Fruit fly (Drosophila melanogaster): ENCODE data around the gene CG13082.

Gene CG13082

dm6 chr2L:19530092-19530491 is 8.1 kb upstream of the CG13082 start, which contains the start of gene CG10165 (continued):
- TF ChIP-seq CrebB (tag; optimal IDR thresholded peaks at IDR 0.05): no peak
- TF ChIP-seq Myb (GFP tag; optimal IDR thresholded peaks at IDR 0.05): peak; percentile 96
- no peak for TF ChIP-seq jumu (GFP tag; optimal IDR thresholded peaks at IDR 0.05)
- no peak for TF ChIP-seq Hsf (GFP tag; optimal IDR thresholded peaks at IDR 0.05)
- TF ChIP-seq Camta (GFP tag; optimal IDR thresholded peaks at IDR 0.05): no peak
- TF ChIP-seq CG10959 (GFP tag; IDR thresholded peaks at IDR 0.05): no peak
- TF ChIP-seq CG12219 (GFP tag; optimal IDR thresholded peaks at IDR 0.05): no peak
- peak; percentile 33 for TF ChIP-seq ewg (GFP tag; optimal IDR thresholded peaks at IDR 0.05)
- TF ChIP-seq HLH3B (GFP tag; IDR thresholded peaks at IDR 0.05): no peak
- no peak for TF ChIP-seq eve (GFP tag; optimal IDR thresholded peaks at IDR 0.05)
- no peak for TF ChIP-seq CG2712 (tag; optimal IDR thresholded peaks at IDR 0.05)
- TF ChIP-seq Blimp-1 (GFP tag; optimal IDR thresholded peaks at IDR 0.05): no peak
- TF ChIP-seq CG3726 (GFP tag; IDR thresholded peaks at IDR 0.05): no peak
- TF ChIP-seq Ssrp (tag; optimal IDR thresholded peaks at IDR 0.05): no peak
- no peak for TF ChIP-seq pan (optimal IDR thresholded peaks at IDR 0.05)
- no peak for TF ChIP-seq pan (GFP tag; optimal IDR thresholded peaks at IDR 0.05 in 1 of 2, IDR thresholded peaks at IDR 0.05 in 1 of 2)
- TF ChIP-seq vvl (GFP tag; IDR thresholded peaks at IDR 0.05): peak; percentile 47; the same call in 1 of the 2 replicates
- TF ChIP-seq Nf-YA (GFP tag; IDR thresholded peaks at IDR 0.05): 0 out of 2 replicates have a peak, but pooled peaks have one; percentile 22
- no peak for TF ChIP-seq CG10462 (GFP tag; optimal IDR thresholded peaks at IDR 0.05)
- no peak for TF ChIP-seq Asciz (GFP tag; optimal IDR thresholded peaks at IDR 0.05)
- TF ChIP-seq Sry-β (GFP tag; optimal IDR thresholded peaks at IDR 0.05): no peak
- no peak for TF ChIP-seq kah (GFP tag; optimal IDR thresholded peaks at IDR 0.05)
- no peak for TF ChIP-seq CG7786 (GFP tag; optimal IDR thresholded peaks at IDR 0.05)
- no peak for TF ChIP-seq CG5180 (GFP tag; optimal IDR thresholded peaks at IDR 0.05)
- TF ChIP-seq Eip74EF (GFP tag; optimal IDR thresholded peaks at IDR 0.05): no peak
- TF ChIP-seq CG12942 (GFP tag; optimal IDR thresholded peaks at IDR 0.05): no peak
- TF ChIP-seq CG1832 (GFP tag; optimal IDR thresholded peaks at IDR 0.05): no peak
- no peak for TF ChIP-seq CG9876 (GFP tag; optimal IDR thresholded peaks at IDR 0.05)
- TF ChIP-seq esg (GFP tag; conservative IDR thresholded peaks at IDR 0.05): no peak
- peak; percentile 4 for TF ChIP-seq CoRest (tag; optimal IDR thresholded peaks at IDR 0.05)
- no peak for TF ChIP-seq CG16863 (GFP tag; optimal IDR thresholded peaks at IDR 0.05)
- no peak for TF ChIP-seq chif (GFP tag; optimal IDR thresholded peaks at IDR 0.05)
- no peak for TF ChIP-seq unpg (GFP tag; optimal IDR thresholded peaks at IDR 0.05)
- no peak for TF ChIP-seq CG11695 (GFP tag; IDR thresholded peaks at IDR 0.05)
- TF ChIP-seq Mrtf (GFP tag; IDR thresholded peaks at IDR 0.05): no peak
- no peak for TF ChIP-seq Kr (GFP tag; optimal IDR thresholded peaks at IDR 0.05)
- no peak for TF ChIP-seq Bteb2 (GFP tag; optimal IDR thresholded peaks at IDR 0.05)
- TF ChIP-seq CG14667 (GFP tag; IDR thresholded peaks at IDR 0.05): no peak
- TF ChIP-seq ssp (GFP tag; IDR thresholded peaks at IDR 0.05): no peak
- no peak for TF ChIP-seq CG17186 (GFP tag; optimal IDR thresholded peaks at IDR 0.05)

- TF ChIP-seq CG11723 (GFP tag; optimal IDR thresholded peaks at IDR 0.05) (peak; percentile 77), CG8089 (GFP tag; optimal IDR thresholded peaks at IDR 0.05) (peak; percentile 68), chm (GFP tag; IDR thresholded peaks at IDR 0.05) (peak; percentile 86), ash1 (GFP tag; optimal IDR thresholded peaks at IDR 0.05) (peak; percentile 32), CG4328 (GFP tag; optimal IDR thresholded peaks at IDR 0.05) (peak; percentile 38), HLH4C (GFP tag; IDR thresholded peaks at IDR 0.05; ENCODE audit: partially characterized antibody) (no peak), nerfin-2 (GFP tag; IDR thresholded peaks at IDR 0.05; ENCODE audit: partially characterized antibody) (0 out of 2 replicates have a peak, but pooled peaks have one; percentile 15), jumu (GFP tag; optimal IDR thresholded peaks at IDR 0.05) (peak; percentile 83), sug (tag; optimal IDR thresholded peaks at IDR 0.05) (peak; percentile 60), Max (GFP tag; optimal IDR thresholded peaks at IDR 0.05) (peak; percentile 80), CG12942 (GFP tag; optimal IDR thresholded peaks at IDR 0.05) (peak; percentile 81), kni (GFP tag; optimal IDR thresholded peaks at IDR 0.05) (peak; percentile 12), CG9817 (tag; optimal IDR thresholded peaks at IDR 0.05) (peak; percentile 65), CG5180 (GFP tag; optimal IDR thresholded peaks at IDR 0.05) (peak; percentile 9), Asciz (GFP tag; optimal IDR thresholded peaks at IDR 0.05) (peak; percentile 68), CG34376 (GFP tag; optimal IDR thresholded peaks at IDR 0.05) (peak; percentile 61)
Observed at dm6 chr2L:19533247-19533646, 5.0 kb upstream of the CG13082 start, which contains the start of gene CG33116. Gene CG33116, plus strand, starts transcription at chr2L:19533479.
